Fruit fly (Drosophila melanogaster) whole organism, embryonic: ENCODE measurements around the gene CG3984.
A peak's percentile ranks its signal among the peaks of the same experiment; 100 is the strongest.

Experiments
- Antp ChIP-seq: fragments of 200-800 bp; sonication (Bioruptor generic); optimal IDR thresholded peaks from 3 replicates; lab custom pipeline; 2016; ENCODE audit warnings: missing biosample characterization, missing genetic modification characterization
- Bteb2 ChIP-seq: fragments of 200-800 bp; sonication (Bioruptor generic); optimal IDR thresholded peaks from 2 replicates; lab custom pipeline; 2016; ENCODE audit warnings: missing biosample characterization, missing genetic modification characterization
- CG10147 ChIP-seq: fragments of 200-800 bp; sonication (Bioruptor generic); optimal IDR thresholded peaks from 2 replicates; lab custom pipeline; 2019; ENCODE audit warnings: missing biosample characterization, mild to moderate bottlenecking, missing genetic modification characterization, moderate library complexity
- CG10543 ChIP-seq: fragments of 200-800 bp; sonication (Bioruptor generic); optimal IDR thresholded peaks from 3 replicates; lab custom pipeline; 2017; ENCODE audit warnings: missing biosample characterization, mild to moderate bottlenecking, missing genetic modification characterization, moderate library complexity
- CG10654 ChIP-seq: fragments of 200-800 bp; sonication (Bioruptor generic); optimal IDR thresholded peaks from 2 replicates; lab custom pipeline; 2016; ENCODE audit warnings: missing biosample characterization, missing genetic modification characterization
- CG13894 ChIP-seq: fragments of 200-800 bp; sonication (Bioruptor generic); optimal IDR thresholded peaks from 3 replicates; lab custom pipeline; 2018; ENCODE audit warnings: missing biosample characterization, mild to moderate bottlenecking, missing genetic modification characterization, moderate library complexity
- CG16863 ChIP-seq: fragments of 200-800 bp; sonication (Bioruptor generic); optimal IDR thresholded peaks from 3 replicates; lab custom pipeline; 2016; ENCODE audit warnings: missing biosample characterization, missing genetic modification characterization
- CG17186 ChIP-seq: fragments of 200-800 bp; sonication (Bioruptor generic); optimal IDR thresholded peaks from 3 replicates; lab custom pipeline; 2017; ENCODE audit warnings: missing biosample characterization, missing genetic modification reagents, missing genetic modification characterization
- CG18476 ChIP-seq: fragments of 200-800 bp; sonication (Bioruptor generic); optimal IDR thresholded peaks from 2 replicates; lab custom pipeline; 2016; ENCODE audit warnings: missing biosample characterization, mild to moderate bottlenecking, missing genetic modification characterization
- CG18619 ChIP-seq: fragments of 200-800 bp; sonication (Bioruptor generic); optimal IDR thresholded peaks from 3 replicates; lab custom pipeline; 2017; ENCODE audit warnings: missing biosample characterization, mild to moderate bottlenecking, missing genetic modification characterization
- CG34376 ChIP-seq: fragments of 200-800 bp; sonication (Bioruptor generic); optimal IDR thresholded peaks from 2 replicates; lab custom pipeline; 2018; ENCODE audit warnings: missing biosample characterization, mild to moderate bottlenecking, missing genetic modification characterization
- CG43689 ChIP-seq: fragments of 200-800 bp; sonication (Bioruptor generic); IDR thresholded peaks from 2 replicates; pipeline ENCODE4 v1.3.6; 2022; ENCODE audit warnings: missing biosample characterization, missing genetic modification characterization
- CG6272 ChIP-seq: fragments of 200-800 bp; sonication (Bioruptor generic); IDR thresholded peaks from 2 replicates; pipeline ENCODE4 v1.3.6; 2022; ENCODE audit warnings: missing biosample characterization, missing genetic modification characterization
- CG6683 ChIP-seq: fragments of 200-800 bp; sonication (Bioruptor generic); optimal IDR thresholded peaks from 2 replicates; lab custom pipeline; 2017; ENCODE audit warnings: missing biosample characterization, mild to moderate bottlenecking, missing genetic modification characterization, missing genetic modification reagents
- CG7963 ChIP-seq: fragments of 200-800 bp; sonication (Bioruptor generic); IDR thresholded peaks from 3 replicates; pipeline ENCODE4 v1.3.6; 2022; ENCODE audit warnings: missing biosample characterization, missing genetic modification characterization; ENCODE audit not compliant: partially characterized antibody
- CG8359 ChIP-seq: fragments of 200-800 bp; sonication (Bioruptor generic); optimal IDR thresholded peaks from 2 replicates; lab custom pipeline; 2017; ENCODE audit warnings: missing biosample characterization, mild to moderate bottlenecking, missing genetic modification characterization, borderline replicate concordance
- CoRest ChIP-seq: fragments of 200-800 bp; sonication (Bioruptor generic); optimal IDR thresholded peaks from 3 replicates; lab custom pipeline; 2018; ENCODE audit warnings: missing biosample characterization, mild to moderate bottlenecking, missing genetic modification characterization, moderate library complexity
- Dip2 ChIP-seq: fragments of 200-800 bp; sonication (Bioruptor generic); IDR thresholded peaks from 2 replicates; pipeline ENCODE4 v1.3.6; 2022; ENCODE audit warnings: missing biosample characterization, missing genetic modification characterization
- Dll ChIP-seq: fragments of 200-800 bp; sonication (Bioruptor generic); IDR thresholded peaks from 4 replicates; pipeline ENCODE4 v1.3.6; 2022; ENCODE audit warnings: missing biosample characterization, missing genetic modification characterization; ENCODE audit not compliant: partially characterized antibody
- Doc2 ChIP-seq: fragments of 200-800 bp; sonication (Bioruptor generic); IDR thresholded peaks from 2 replicates; pipeline ENCODE4 v1.3.6; 2022; ENCODE audit warnings: missing biosample characterization, missing genetic modification characterization
- Eip74EF ChIP-seq, 2 experiments: fragments of 200-800 bp in 1 of 2; fragments of >200 bp in 1 of 2; sonication (Bioruptor generic) in 1 of 2; optimal IDR thresholded peaks; 2 replicates each; lab custom pipeline; 2017 to 2019; ENCODE audit warnings: missing biosample characterization in 2 of 2, missing genetic modification characterization in 2 of 2, mild to moderate bottlenecking in 1 of 2, moderate library complexity in 1 of 2
- Fer2 ChIP-seq: fragments of 200-800 bp; sonication (Bioruptor generic); optimal IDR thresholded peaks from 2 replicates; lab custom pipeline; 2018; ENCODE audit warnings: missing biosample characterization, mild to moderate bottlenecking, missing genetic modification characterization, moderate library complexity
- HLH4C ChIP-seq: fragments of 200-800 bp; sonication (Bioruptor generic); IDR thresholded peaks from 3 replicates; pipeline ENCODE4 v1.3.6; 2022; ENCODE audit warnings: missing biosample characterization, missing genetic modification characterization; ENCODE audit not compliant: partially characterized antibody
- Meics ChIP-seq: fragments of 200-800 bp; sonication (Bioruptor generic); optimal IDR thresholded peaks from 2 replicates; lab custom pipeline; 2017; ENCODE audit warnings: missing biosample characterization, mild to moderate bottlenecking, missing genetic modification characterization
- Scr ChIP-seq: fragments of 200-800 bp; sonication (Bioruptor generic); IDR thresholded peaks from 2 replicates; pipeline ENCODE4 v1.3.6; 2022; ENCODE audit warnings: missing biosample characterization, missing genetic modification characterization; ENCODE audit not compliant: partially characterized antibody
- Sox102F ChIP-seq: fragments of 200-800 bp; sonication (Bioruptor generic); optimal IDR thresholded peaks from 2 replicates; lab custom pipeline; 2018; ENCODE audit warnings: missing biosample characterization, mild to moderate bottlenecking, missing genetic modification characterization, moderate library complexity
- Spps ChIP-seq: fragments of 200-800 bp; sonication (Bioruptor generic); optimal IDR thresholded peaks from 2 replicates; lab custom pipeline; 2018; ENCODE audit warnings: missing biosample characterization, mild to moderate bottlenecking, missing genetic modification characterization
- Vsx1 ChIP-seq: fragments of 200-800 bp; sonication (Bioruptor generic); optimal IDR thresholded peaks from 2 replicates; lab custom pipeline; 2017; ENCODE audit warnings: missing biosample characterization, mild to moderate bottlenecking, missing genetic modification characterization, missing genetic modification reagents
- ac ChIP-seq: fragments of 200-800 bp; sonication (Bioruptor generic); optimal IDR thresholded peaks from 3 replicates; lab custom pipeline; 2017; ENCODE audit warnings: missing biosample characterization, mild to moderate bottlenecking, missing genetic modification characterization
- ato ChIP-seq: fragments of 200-800 bp; sonication (Bioruptor generic); IDR thresholded peaks from 2 replicates; pipeline ENCODE4 v1.3.6; 2022; ENCODE audit warnings: missing biosample characterization, missing genetic modification characterization; ENCODE audit not compliant: partially characterized antibody
- cad ChIP-seq: fragments of >200 bp; optimal IDR thresholded peaks from 2 replicates; lab custom pipeline; 2017; ENCODE audit warnings: missing biosample characterization, missing genetic modification characterization
- fd102C ChIP-seq: fragments of 200-800 bp; sonication (Bioruptor generic); optimal IDR thresholded peaks from 2 replicates; lab custom pipeline; 2018; ENCODE audit warnings: missing biosample characterization, mild to moderate bottlenecking, missing genetic modification characterization, moderate library complexity
- gfzf ChIP-seq: fragments of 200-800 bp; sonication (Bioruptor generic); optimal IDR thresholded peaks from 2 replicates; lab custom pipeline; 2016; ENCODE audit warnings: missing biosample characterization, mild to moderate bottlenecking, missing genetic modification characterization, moderate library complexity
- ind ChIP-seq: fragments of 200-800 bp; sonication (Bioruptor generic); optimal IDR thresholded peaks from 3 replicates; lab custom pipeline; 2016; ENCODE audit warnings: missing biosample characterization, missing genetic modification characterization
- insv ChIP-seq, 2 experiments: fragments of 200-800 bp; sonication (Bioruptor generic); optimal IDR thresholded peaks; 3 replicates each; lab custom pipeline; 2016 to 2018; ENCODE audit warnings: missing biosample characterization in 2 of 2, missing genetic modification characterization in 2 of 2
- jigr1 ChIP-seq: fragments of 200-800 bp; sonication (Bioruptor generic); IDR thresholded peaks from 3 replicates; pipeline ENCODE4 v1.3.6; 2022; ENCODE audit warnings: missing biosample characterization, missing genetic modification characterization
- lab ChIP-seq: fragments of 200-800 bp; sonication (Bioruptor generic); optimal IDR thresholded peaks from 3 replicates; lab custom pipeline; 2017; ENCODE audit warnings: missing biosample characterization, missing genetic modification characterization, mild to moderate bottlenecking, moderate library complexity, missing genetic modification reagents
- luna ChIP-seq: fragments of 200-800 bp; sonication (Bioruptor generic); optimal IDR thresholded peaks from 2 replicates; lab custom pipeline; 2016; ENCODE audit warnings: missing biosample characterization, missing genetic modification characterization
- maf-S ChIP-seq: fragments of 200-800 bp; sonication (Bioruptor generic); optimal IDR thresholded peaks from 2 replicates; lab custom pipeline; 2016; ENCODE audit warnings: missing biosample characterization, missing genetic modification characterization
- pum ChIP-seq: fragments of 200-800 bp; sonication (Bioruptor generic); optimal IDR thresholded peaks from 2 replicates; lab custom pipeline; 2016; ENCODE audit warnings: missing biosample characterization, missing genetic modification characterization
- pzg ChIP-seq: fragments of 200-800 bp; sonication (Bioruptor generic); optimal IDR thresholded peaks from 3 replicates; lab custom pipeline; 2018; ENCODE audit warnings: missing biosample characterization, mild to moderate bottlenecking, missing genetic modification characterization, moderate library complexity
- sens-2 ChIP-seq: fragments of 200-800 bp; sonication (Bioruptor generic); IDR thresholded peaks from 2 replicates; pipeline ENCODE4 v1.3.6; 2022; ENCODE audit warnings: missing biosample characterization, missing genetic modification characterization
- seq ChIP-seq: fragments of 200-800 bp; sonication (Bioruptor generic); IDR thresholded peaks from 2 replicates; pipeline ENCODE4 v1.3.6; 2022; ENCODE audit warnings: missing biosample characterization, missing genetic modification characterization
- sisA ChIP-seq: fragments of 200-800 bp; sonication (Bioruptor generic); IDR thresholded peaks from 2 replicates; pipeline ENCODE4 v1.3.6; 2022; ENCODE audit warnings: missing biosample characterization, missing genetic modification characterization
- slou ChIP-seq: fragments of 200-800 bp; sonication (Bioruptor generic); optimal IDR thresholded peaks from 3 replicates; lab custom pipeline; 2016; ENCODE audit warnings: missing biosample characterization, missing genetic modification characterization
- sr ChIP-seq: fragments of 200-800 bp; sonication (Bioruptor generic); IDR thresholded peaks from 3 replicates; pipeline ENCODE4 v1.3.6; 2022; ENCODE audit warnings: missing biosample characterization, missing genetic modification characterization
- toy ChIP-seq: fragments of 200-800 bp; sonication (Bioruptor generic); IDR thresholded peaks from 2 replicates; pipeline ENCODE4 v1.3.6; 2022; ENCODE audit warnings: missing biosample characterization, missing genetic modification characterization
- usp ChIP-seq: fragments of >200 bp; optimal IDR thresholded peaks from 2 replicates; lab custom pipeline; 2017; ENCODE audit warnings: missing biosample characterization, missing genetic modification characterization
- zfh1 ChIP-seq: fragments of 200-800 bp; sonication (Bioruptor generic); IDR thresholded peaks from 3 replicates; pipeline ENCODE4 v1.3.6; 2022; ENCODE audit warnings: missing biosample characterization, missing genetic modification characterization

CG3984 gene

dm6 chr3R:15128646-15129429 lies 8.1 kb upstream of the CG3984 start (continued):
- TF ChIP-seq zfh1 (GFP tag; lab: Robert Waterston, UW) (peak; percentile 9; the same call in 1 of the 3 replicates), gfzf (GFP tag; lab: Kevin White, UChicago) (no peak), CG16863 (GFP tag; lab: Kevin White, UChicago) (no peak), CG34376 (GFP tag; lab: Kevin White, UChicago) (no peak), insv (GFP tag; optimal IDR thresholded peaks at IDR 0.05; lab: Kevin White, UChicago) (no peak), toy (GFP tag; lab: Robert Waterston, UW) (no peak), CG18476 (GFP tag; lab: Kevin White, UChicago) (no peak), seq (GFP tag; lab: Robert Waterston, UW) (no peak), ato (no peak), Fer2 (tag; lab: Kevin White, UChicago) (no peak), Dll (GFP tag; lab: Robert Waterston, UW) (no peak), Spps (tag; lab: Kevin White, UChicago) (no peak), pzg (GFP tag; lab: Kevin White, UChicago) (no peak), CG10147 (GFP tag; lab: Kevin White, UChicago) (peak; percentile 0), CG18619 (GFP tag; lab: Kevin White, UChicago) (peak; percentile 43), Sox102F (GFP tag; lab: Kevin White, UChicago) (peak; percentile 58), Meics (GFP tag; lab: Kevin White, UChicago) (peak; percentile 69), CG6683 (GFP tag; lab: Kevin White, UChicago) (no peak), Antp (GFP tag; lab: Kevin White, UChicago) (no peak), Dip2 (GFP tag; lab: Robert Waterston, UW) (no peak), CG8359 (GFP tag; lab: Kevin White, UChicago) (no peak), CG10543 (GFP tag; lab: Kevin White, UChicago) (peak; percentile 33), sr (peak; percentile 62; the same call in 2 of the 3 replicates), CG17186 (GFP tag; lab: Kevin White, UChicago) (no peak), fd102C (GFP tag; lab: Kevin White, UChicago) (no peak), sens-2 (GFP tag; lab: Robert Waterston, UW) (no peak), Vsx1 (peak; percentile 1), CG10654 (GFP tag; lab: Kevin White, UChicago) (peak; percentile 10), Scr (GFP tag; lab: Robert Waterston, UW) (no peak), sisA (GFP tag; lab: Robert Waterston, UW) (no peak), HLH4C (GFP tag; lab: Robert Waterston, UW) (no peak), maf-S (GFP tag; lab: Kevin White, UChicago) (no peak), CG6272 (no peak), pum (GFP tag; lab: Kevin White, UChicago) (no peak), CG43689 (GFP tag; lab: Robert Waterston, UW) (no peak), jigr1 (GFP tag; lab: Robert Waterston, UW) (no peak), CoRest (tag; lab: Kevin White, UChicago) (peak; percentile 67), Doc2 (GFP tag; lab: Robert Waterston, UW) (no peak), slou (GFP tag; lab: Kevin White, UChicago) (no peak), Bteb2 (GFP tag; lab: Kevin White, UChicago) (no peak), ac (GFP tag; lab: Kevin White, UChicago) (no peak), Eip74EF (GFP tag; optimal IDR thresholded peaks at IDR 0.05; lab: Kevin White, UChicago) (peak in 1 of 2 experiments; percentile 34), usp (GFP tag; lab: Kevin White, UChicago) (no peak), CG13894 (tag; lab: Kevin White, UChicago) (peak; percentile 14), lab (peak; percentile 30), CG7963 (no peak), luna (GFP tag; lab: Kevin White, UChicago) (no peak), cad (no peak), ind (GFP tag; lab: Kevin White, UChicago) (peak; percentile 27)
